Worm (Caenorhabditis elegans): Measurements from ENCODE around the gene smex-1.

DNA sequence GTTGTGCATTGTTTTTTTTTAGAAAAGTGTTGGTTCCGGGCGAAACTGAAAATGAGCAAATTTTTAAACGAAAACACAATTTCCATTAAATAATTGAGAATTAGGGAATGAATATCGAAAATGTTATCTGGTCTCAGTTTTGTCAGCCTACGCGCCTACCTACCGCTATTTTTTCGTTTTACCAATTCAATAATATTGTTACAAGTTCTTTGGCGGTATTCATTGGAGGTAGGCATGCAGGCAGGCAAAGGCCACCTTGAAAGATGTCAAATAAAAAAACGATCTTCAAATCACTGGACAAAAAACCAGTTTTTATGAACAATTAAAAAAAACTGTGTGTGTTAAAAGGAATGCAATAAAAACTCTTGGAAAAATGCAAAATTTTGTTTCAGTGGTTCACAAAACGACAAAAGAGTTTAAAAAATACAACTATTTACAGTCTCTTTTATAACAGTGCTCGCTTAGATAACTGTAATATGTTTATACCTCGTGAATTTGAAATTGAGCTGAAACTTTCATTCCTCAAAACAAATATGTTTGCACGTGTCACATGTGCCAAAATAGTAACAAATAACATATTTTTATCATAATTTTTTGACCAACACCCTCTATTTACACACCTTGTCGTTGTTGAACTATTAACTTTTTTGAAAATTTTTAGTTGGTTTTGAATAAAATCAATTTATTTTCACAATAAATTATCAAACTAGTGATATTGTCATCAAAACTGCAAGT, 8.9 kb upstream of the smex-1 start, which contains the start of gene W02D7.11:
- no peak for TF ChIP-seq W03F9.2 (tag; optimal IDR thresholded peaks at IDR 0.05)
- no peak for TF ChIP-seq him-1 (tag; optimal IDR thresholded peaks at IDR 0.05)
